Fruit fly (Drosophila melanogaster) whole organism, wandering third instar larva: ENCODE results near the gene Sfp84E.

Experiments
- Abd-B ChIP-seq: fragments of >200 bp; optimal IDR thresholded peaks from 2 replicates; lab custom pipeline; 2017; ENCODE audit warnings: missing biosample characterization, missing genetic modification characterization
- CG32264 ChIP-seq: fragments of 200-800 bp; sonication (Bioruptor generic); optimal IDR thresholded peaks from 2 replicates; lab custom pipeline; 2016; ENCODE audit warnings: missing biosample characterization, missing genetic modification characterization
- CG9705 ChIP-seq: fragments of 200-800 bp; sonication (Bioruptor generic); optimal IDR thresholded peaks from 2 replicates; lab custom pipeline; 2018; ENCODE audit warnings: missing biosample characterization, mild to moderate bottlenecking, missing genetic modification characterization
- CrebA ChIP-seq: fragments of 200-800 bp; sonication (Bioruptor generic); optimal IDR thresholded peaks from 2 replicates; lab custom pipeline; 2016; ENCODE audit warnings: missing biosample characterization, mild to moderate bottlenecking, missing genetic modification characterization, borderline replicate concordance
- Dfd ChIP-seq: fragments of >200 bp; optimal IDR thresholded peaks from 2 replicates; lab custom pipeline; 2017; ENCODE audit warnings: missing biosample characterization, missing genetic modification characterization
- Dif ChIP-seq: fragments of 200-275, 200-300 bp; sonication (Bioruptor generic); optimal IDR thresholded peaks from 2 replicates; lab custom pipeline; 2018; ENCODE audit warnings: missing biosample characterization, missing genetic modification characterization; ENCODE audit not compliant: partially characterized antibody
- GATAd ChIP-seq: sonication (Bioruptor generic); optimal IDR thresholded peaks from 2 replicates; lab custom pipeline; 2016; ENCODE audit warnings: missing biosample characterization, missing genetic modification characterization
- HLH106 ChIP-seq: fragments of 200-800 bp; optimal IDR thresholded peaks from 3 replicates; lab custom pipeline; 2019; ENCODE audit warnings: missing biosample characterization, mild to moderate bottlenecking, missing genetic modification characterization, moderate library complexity
- Hnf4 ChIP-seq: fragments of 200-800 bp; sonication (Bioruptor generic); optimal IDR thresholded peaks from 2 replicates; lab custom pipeline; 2016; ENCODE audit warnings: missing biosample characterization, mild to moderate bottlenecking, missing genetic modification characterization
- Hr78 ChIP-seq: fragments of >200 bp; optimal IDR thresholded peaks from 2 replicates; lab custom pipeline; 2017; ENCODE audit warnings: missing biosample characterization, missing genetic modification characterization
- Hr83 ChIP-seq: fragments of 200-300 bp; sonication (Bioruptor generic); optimal IDR thresholded peaks from 2 replicates; lab custom pipeline; 2016; ENCODE audit warnings: missing biosample characterization, mild to moderate bottlenecking, missing genetic modification characterization, moderate library complexity; ENCODE audit not compliant: poor library complexity, severe bottlenecking
- Jra ChIP-seq: sonication (Bioruptor generic); optimal IDR thresholded peaks from 2 replicates; lab custom pipeline; 2016; ENCODE audit warnings: missing biosample characterization, missing genetic modification characterization
- Mio ChIP-seq: sonication (Bioruptor generic); optimal IDR thresholded peaks from 2 replicates; lab custom pipeline; 2016; ENCODE audit warnings: missing biosample characterization, missing genetic modification characterization
- Myc ChIP-seq: fragments of >200 bp; optimal IDR thresholded peaks from 2 replicates; lab custom pipeline; 2017
- N ChIP-seq: fragments of >200 bp; optimal IDR thresholded peaks from 2 replicates; lab custom pipeline; 2018; ENCODE audit warnings: missing biosample characterization, missing external identifiers, missing genetic modification characterization
- OdsH ChIP-seq: fragments of 200-800 bp; sonication (Bioruptor generic); optimal IDR thresholded peaks from 2 replicates; lab custom pipeline; 2016; ENCODE audit warnings: missing biosample characterization, mild to moderate bottlenecking, missing genetic modification characterization
- Rel ChIP-seq, 2 experiments: fragments of 200-800 bp; sonication (Bioruptor generic) in 1 of 2; optimal IDR thresholded peaks; 2 replicates in 1 of 2; 3 replicates in 1 of 2; lab custom pipeline; 2016 to 2019; ENCODE audit warnings: mild to moderate bottlenecking in 2 of 2, missing biosample characterization in 2 of 2, missing genetic modification characterization in 2 of 2, moderate library complexity in 1 of 2
- Sp1 ChIP-seq: fragments of 200-800 bp; sonication (Bioruptor generic); optimal IDR thresholded peaks from 3 replicates; lab custom pipeline; 2019; ENCODE audit warnings: missing biosample characterization, mild to moderate bottlenecking, missing genetic modification characterization, moderate library complexity
- Vsx2 ChIP-seq: fragments of 200-300, 225-300 bp; sonication (Bioruptor generic); optimal IDR thresholded peaks from 2 replicates; lab custom pipeline; 2018; ENCODE audit warnings: missing biosample characterization, missing genetic modification characterization; ENCODE audit not compliant: partially characterized antibody
- br ChIP-seq: fragments of 200-800 bp; sonication (Bioruptor generic); optimal IDR thresholded peaks from 2 replicates; lab custom pipeline; 2016; ENCODE audit warnings: missing biosample characterization, missing genetic modification characterization
- brk ChIP-seq: fragments of 200-800 bp; sonication (Bioruptor generic); optimal IDR thresholded peaks from 2 replicates; lab custom pipeline; 2016; ENCODE audit warnings: missing biosample characterization, mild to moderate bottlenecking, missing genetic modification characterization
- dl ChIP-seq, 2 experiments: fragments of 175-275, 200-275 bp in 1 of 2; fragments of 200-275 bp in 1 of 2; sonication (Bioruptor generic); optimal IDR thresholded peaks; lab custom pipeline; 2018; ENCODE audit warnings: mild to moderate bottlenecking in 2 of 2, missing biosample characterization in 2 of 2, missing genetic modification characterization in 2 of 2, moderate library complexity in 2 of 2; ENCODE audit not compliant: partially characterized antibody in 2 of 2, insufficient read depth in 1 of 2
- dmrt93B ChIP-seq: fragments of 200-800 bp; sonication (Bioruptor generic); optimal IDR thresholded peaks from 2 replicates; lab custom pipeline; 2018; ENCODE audit warnings: missing biosample characterization, mild to moderate bottlenecking, missing genetic modification characterization
- dsf ChIP-seq: sonication (Bioruptor generic); optimal IDR thresholded peaks from 2 replicates; lab custom pipeline; 2016; ENCODE audit warnings: missing biosample characterization, missing genetic modification characterization, borderline replicate concordance
- ey ChIP-seq: fragments of 200-800 bp; sonication (Bioruptor generic); optimal IDR thresholded peaks from 2 replicates; lab custom pipeline; 2016; ENCODE audit warnings: missing biosample characterization, missing genetic modification characterization
- foxo ChIP-seq, 2 experiments: fragments of 200-800 bp; sonication (Bioruptor generic); optimal IDR thresholded peaks; 2 replicates in 1 of 2; 3 replicates in 1 of 2; lab custom pipeline; 2016 to 2017; ENCODE audit warnings: missing biosample characterization in 2 of 2, missing genetic modification characterization in 2 of 2
- fru ChIP-seq: fragments of 200-800 bp; sonication (Bioruptor generic); optimal IDR thresholded peaks from 3 replicates; lab custom pipeline; 2016; ENCODE audit warnings: missing biosample characterization, mild to moderate bottlenecking, missing genetic modification characterization
- h ChIP-seq: fragments of 200-800 bp; sonication (Bioruptor generic); optimal IDR thresholded peaks from 3 replicates; lab custom pipeline; 2016; ENCODE audit warnings: missing biosample characterization, mild to moderate bottlenecking, missing genetic modification characterization
- jim ChIP-seq: fragments of 175-275, 200-325 bp; sonication (Bioruptor generic); optimal IDR thresholded peaks from 2 replicates; lab custom pipeline; 2016; ENCODE audit warnings: missing biosample characterization, mild to moderate bottlenecking, missing genetic modification characterization
- lola ChIP-seq: fragments of >200 bp; optimal IDR thresholded peaks from 2 replicates; lab custom pipeline; 2017; ENCODE audit warnings: missing biosample characterization, missing genetic modification characterization
- pan ChIP-seq: fragments of >200 bp; optimal IDR thresholded peaks from 2 replicates; lab custom pipeline; 2017
- psq ChIP-seq: fragments of 200-800 bp; sonication (Bioruptor generic); optimal IDR thresholded peaks from 3 replicates; lab custom pipeline; 2017; ENCODE audit warnings: missing biosample characterization, mild to moderate bottlenecking, missing genetic modification characterization, moderate library complexity
- rgr ChIP-seq: fragments of 200-800 bp; sonication (Bioruptor generic); optimal IDR thresholded peaks from 3 replicates; lab custom pipeline; 2016; ENCODE audit warnings: missing biosample characterization, mild to moderate bottlenecking, missing genetic modification characterization
- sage ChIP-seq: fragments of 200-800 bp; sonication (Bioruptor generic); optimal IDR thresholded peaks from 2 replicates; lab custom pipeline; 2016; ENCODE audit warnings: missing biosample characterization, mild to moderate bottlenecking, missing genetic modification characterization
- sv ChIP-seq: fragments of 200-800 bp; sonication (Bioruptor generic); optimal IDR thresholded peaks from 3 replicates; lab custom pipeline; 2016; ENCODE audit warnings: missing biosample characterization, missing genetic modification characterization
- tai ChIP-seq: sonication (Bioruptor generic); optimal IDR thresholded peaks from 2 replicates; lab custom pipeline; 2016; ENCODE audit warnings: missing biosample characterization, missing genetic modification characterization
- usp ChIP-seq: fragments of >200 bp; optimal IDR thresholded peaks from 2 replicates; lab custom pipeline; 2017; ENCODE audit warnings: missing biosample characterization, missing genetic modification characterization
- woc ChIP-seq: sonication (Bioruptor generic); optimal IDR thresholded peaks from 2 replicates; lab custom pipeline; 2016; ENCODE audit warnings: missing biosample characterization, mild to moderate bottlenecking, missing genetic modification characterization

Gene Sfp84E

DNA sequence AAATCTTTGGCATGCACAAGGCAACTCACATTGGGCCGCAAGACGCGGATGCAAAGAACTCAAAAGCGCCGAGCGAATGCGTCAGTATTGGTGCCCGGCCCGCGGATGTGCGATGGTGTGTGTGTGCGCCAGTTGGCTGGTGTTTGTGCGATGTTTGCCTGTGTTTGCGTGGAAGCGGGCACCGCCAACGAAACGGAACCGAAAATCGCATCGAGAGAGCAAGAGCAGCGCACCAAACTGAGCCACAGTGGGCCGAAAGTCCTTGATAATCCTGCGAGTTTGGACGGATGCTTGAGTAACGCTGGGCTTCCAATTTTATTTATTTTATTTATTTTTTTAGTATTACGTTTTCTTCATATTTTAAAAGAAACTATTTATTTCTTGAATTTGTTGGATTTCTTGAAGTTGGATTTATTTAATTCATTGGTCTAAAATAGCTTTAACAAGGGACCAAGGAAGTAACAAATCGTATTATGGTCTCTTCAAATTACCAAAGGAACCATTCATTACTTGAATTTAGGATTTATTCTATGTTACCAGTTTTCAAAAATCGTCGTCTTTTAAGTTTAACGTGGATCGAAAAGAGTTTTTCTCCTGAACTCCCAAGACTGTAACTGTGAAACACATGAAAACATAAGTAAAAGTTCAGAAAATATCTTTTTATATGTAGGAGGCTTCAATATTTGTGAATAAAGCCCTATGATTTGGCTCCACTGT lies 17.2 kb downstream of the Sfp84E start:
- TF ChIP-seq sv (GFP tag; lab: Kevin White, UChicago), result peak; percentile 8
- no peak for TF ChIP-seq GATAd (GFP tag; lab: Kevin White, UChicago)
- TF ChIP-seq Hr78 (GFP tag; lab: Kevin White, UChicago), result no peak
- TF ChIP-seq CG32264 (GFP tag; lab: Kevin White, UChicago), result no peak
- TF ChIP-seq sage, result no peak
- TF ChIP-seq Mio (GFP tag; lab: Kevin White, UChicago), result no peak
- peak; percentile 11 for TF ChIP-seq ey (GFP tag; lab: Kevin White, UChicago)
- TF ChIP-seq CG9705 (GFP tag; lab: Kevin White, UChicago), result peak; percentile 1
- peak; percentile 39 for TF ChIP-seq rgr (GFP tag; lab: Kevin White, UChicago)
- TF ChIP-seq Vsx2 (GFP tag; lab: Kevin White, UChicago), result no peak
- TF ChIP-seq N (GFP tag; lab: Kevin White, UChicago), result peak; percentile 59
- TF ChIP-seq CrebA (GFP tag; lab: Kevin White, UChicago), result peak; percentile 20
- peak; percentile 45 for TF ChIP-seq fru (GFP tag; lab: Kevin White, UChicago)
- no peak for TF ChIP-seq tai
- no peak for TF ChIP-seq Abd-B
- TF ChIP-seq woc (GFP tag; lab: Kevin White, UChicago), result peak; percentile 61
- no peak for TF ChIP-seq Hnf4 (GFP tag; lab: Kevin White, UChicago)
- no peak for TF ChIP-seq Jra
- no peak for TF ChIP-seq pan
- no peak for TF ChIP-seq dsf (GFP tag; lab: Kevin White, UChicago)
- TF ChIP-seq Hr83 (GFP tag; lab: Kevin White, UChicago), result peak; percentile 48
- peak in 1 of 2 experiments; percentile 32 for TF ChIP-seq dl (GFP tag; optimal IDR thresholded peaks at IDR 0.05; lab: Kevin White, UChicago; ENCODE audit: insufficient read depth in 1 of 2, partially characterized antibody in 2 of 2)
- TF ChIP-seq Rel (GFP tag; optimal IDR thresholded peaks at IDR 0.05; lab: Kevin White, UChicago), result peak; percentile 11
- no peak for TF ChIP-seq Rel (tag; optimal IDR thresholded peaks at IDR 0.05; lab: Kevin White, UChicago)
- peak; percentile 61 for TF ChIP-seq dmrt93B (GFP tag; lab: Kevin White, UChicago)
- TF ChIP-seq Dfd (GFP tag; lab: Kevin White, UChicago), result no peak
- TF ChIP-seq Sp1 (GFP tag; lab: Kevin White, UChicago), result peak; percentile 67
- TF ChIP-seq usp (GFP tag; lab: Kevin White, UChicago), result no peak
- TF ChIP-seq HLH106 (tag; lab: Kevin White, UChicago), result peak; percentile 66
- peak; percentile 37 for TF ChIP-seq OdsH (GFP tag; lab: Kevin White, UChicago)
- TF ChIP-seq h (GFP tag; lab: Kevin White, UChicago), result peak; percentile 15
- TF ChIP-seq psq (GFP tag; lab: Kevin White, UChicago), result peak; percentile 61
- no peak for TF ChIP-seq lola (GFP tag; lab: Kevin White, UChicago)
- no peak for TF ChIP-seq Myc
- TF ChIP-seq jim (GFP tag; lab: Kevin White, UChicago), result no peak
- peak in 1 of 2 experiments; percentile 72 for TF ChIP-seq foxo (GFP tag; optimal IDR thresholded peaks at IDR 0.05; lab: Kevin White, UChicago)
- no peak for TF ChIP-seq br
- no peak for TF ChIP-seq brk (GFP tag; lab: Kevin White, UChicago)
- TF ChIP-seq Dif (GFP tag; lab: Kevin White, UChicago), result peak; percentile 9
- TF ChIP-seq, all 38 proteins: peak for 19

DNA sequence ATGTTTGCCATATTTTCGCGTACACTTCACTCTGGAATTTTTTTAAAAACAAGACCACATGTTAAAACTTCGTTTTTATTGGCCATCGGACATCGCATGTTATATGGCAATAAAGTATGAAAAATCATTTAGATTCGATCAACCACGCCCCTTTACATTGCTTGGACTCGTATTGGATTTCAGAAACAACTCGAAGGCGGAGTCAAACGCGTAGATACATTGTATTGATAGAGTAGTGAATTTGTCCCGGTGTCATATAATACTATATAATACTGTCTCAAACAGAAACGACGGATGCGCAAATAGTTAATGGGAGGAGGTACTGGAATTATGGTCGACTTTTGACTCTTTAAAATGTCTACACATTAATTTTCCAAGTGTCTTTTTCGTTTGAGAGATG lies 18.8 kb downstream of the Sfp84E start:
- TF ChIP-seq Vsx2 (GFP tag; lab: Kevin White, UChicago) (no peak), fru (GFP tag; lab: Kevin White, UChicago) (no peak), GATAd (GFP tag; lab: Kevin White, UChicago) (no peak), Myc (no peak), Mio (GFP tag; lab: Kevin White, UChicago) (no peak), jim (GFP tag; lab: Kevin White, UChicago) (no peak), Hr78 (GFP tag; lab: Kevin White, UChicago) (no peak)
